Fruit fly (Drosophila melanogaster) whole organism, pupa: ENCODE measurements around the gene CG45075.

Source experiments
- CG10348 ChIP-seq: fragments of 200-800 bp; sonication (Bioruptor generic); IDR thresholded peaks from 2 replicates; pipeline ENCODE4 v1.3.6; 2022; ENCODE audit warnings: missing biosample characterization, missing genetic modification characterization
- CG15710 ChIP-seq: fragments of 200-800 bp; sonication (Bioruptor generic); optimal IDR thresholded peaks from 2 replicates; lab custom pipeline; 2018; ENCODE audit warnings: missing biosample characterization, mild to moderate bottlenecking, missing genetic modification characterization, moderate library complexity
- CG34367 ChIP-seq: fragments of 200-800 bp; sonication (Bioruptor generic); optimal IDR thresholded peaks from 2 replicates; lab custom pipeline; 2018; ENCODE audit warnings: missing biosample characterization, mild to moderate bottlenecking, missing genetic modification characterization
- D1 ChIP-seq: fragments of 200-800 bp; sonication (Bioruptor generic); optimal IDR thresholded peaks from 2 replicates; lab custom pipeline; 2018; ENCODE audit warnings: missing biosample characterization, mild to moderate bottlenecking, missing genetic modification characterization, moderate library complexity
- EcR ChIP-seq: fragments of 200-800 bp; sonication (Bioruptor generic); optimal IDR thresholded peaks from 3 replicates; lab custom pipeline; 2019; ENCODE audit warnings: missing biosample characterization, missing genetic modification characterization, mild to moderate bottlenecking, moderate library complexity, missing genetic modification reagents
- Ets98B ChIP-seq: fragments of 200-800 bp; sonication (Bioruptor generic); IDR thresholded peaks from 2 replicates; pipeline ENCODE4 v1.3.6; 2022; ENCODE audit warnings: missing biosample characterization, missing genetic modification characterization

DNA sequence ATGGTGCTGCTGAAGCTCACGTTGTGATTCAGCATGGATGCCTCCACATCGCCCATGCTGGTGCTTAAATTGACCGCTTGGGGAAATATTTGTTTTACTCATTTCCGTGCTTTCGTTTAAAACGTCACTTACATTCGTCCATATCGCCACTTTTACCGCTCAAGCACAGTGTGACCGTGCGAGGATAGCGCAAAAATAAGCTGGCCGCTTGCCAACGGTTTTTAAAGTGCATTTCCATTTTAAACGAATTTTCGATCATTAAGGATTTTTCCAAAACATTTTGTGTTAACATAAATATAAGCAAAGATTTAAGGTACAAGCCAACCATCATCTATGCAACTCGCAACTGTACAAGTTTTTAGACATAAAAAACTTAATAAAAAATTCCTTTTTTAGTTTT lies 36.3 kb downstream of the CG45075 start, which contains the start of gene WDR79:
- TF ChIP-seq D1 (tag; lab: Kevin White, UChicago) (no peak), EcR (GFP tag; lab: Kevin White, UChicago) (no peak), CG15710 (no peak), Ets98B (no peak), CG34367 (tag; lab: Kevin White, UChicago) (no peak), CG10348 (GFP tag; lab: Robert Waterston, UW) (no peak)
